Worm (Caenorhabditis elegans): ENCODE results near the gene C18D11.6.

ce11 chrIII:11847658-11848202, 37.4 kb downstream of the C18D11.6 start, which contains the start of gene mif-1:
- no peak for TF ChIP-seq zfp-2 (tag; optimal IDR thresholded peaks at IDR 0.05)
- no peak for TF ChIP-seq nhr-77 (tag; optimal IDR thresholded peaks at IDR 0.05)
- TF ChIP-seq T26A8.4 (GFP tag; IDR thresholded peaks at IDR 0.05): no peak
- no peak for TF ChIP-seq nhr-11 (tag; optimal IDR thresholded peaks at IDR 0.05)
- TF ChIP-seq ceh-20 (GFP tag; IDR thresholded peaks at IDR 0.05): no peak
- no peak for TF ChIP-seq fos-1 (tag; optimal IDR thresholded peaks at IDR 0.05)
- TF ChIP-seq lin-13 (GFP tag; optimal IDR thresholded peaks at IDR 0.05): no peak
- TF ChIP-seq ama-1 (optimal IDR thresholded peaks at IDR 0.05): no peak
- TF ChIP-seq arid-1 (GFP tag; conservative IDR thresholded peaks at IDR 0.05): no peak
- TF ChIP-seq jun-1 (tag; optimal IDR thresholded peaks at IDR 0.05): no peak

Measured in whole organism, L4 larva.